Fruit fly (Drosophila melanogaster) whole organism, prepupa: ENCODE results near the gene CG13380.

Source experiments
- CG15336 ChIP-seq: fragments of 200-800 bp; sonication (Bioruptor generic); IDR thresholded peaks from 2 replicates; pipeline ENCODE4 v1.3.6; 2022; ENCODE audit warnings: missing biosample characterization, missing genetic modification characterization
- CG1621 ChIP-seq: fragments of 200-800 bp; sonication (Bioruptor generic); optimal IDR thresholded peaks from 3 replicates; lab custom pipeline; 2018; ENCODE audit warnings: missing biosample characterization, mild to moderate bottlenecking, missing genetic modification characterization
- CG16779 ChIP-seq: fragments of 200-800 bp; sonication (Bioruptor generic); optimal IDR thresholded peaks from 3 replicates; lab custom pipeline; 2017; ENCODE audit warnings: missing biosample characterization, mild to moderate bottlenecking, missing genetic modification characterization
- CG32006 ChIP-seq: fragments of 200-800 bp; sonication (Bioruptor generic); optimal IDR thresholded peaks from 3 replicates; lab custom pipeline; 2017; ENCODE audit warnings: missing biosample characterization, mild to moderate bottlenecking, missing genetic modification characterization
- CG34406 ChIP-seq: fragments of 200-800 bp; sonication (Bioruptor generic); optimal IDR thresholded peaks from 3 replicates; lab custom pipeline; 2016; ENCODE audit warnings: missing biosample characterization, missing genetic modification characterization
- CG3919 ChIP-seq: fragments of 200-800 bp; sonication (Bioruptor generic); optimal IDR thresholded peaks from 3 replicates; lab custom pipeline; 2016; ENCODE audit warnings: missing biosample characterization, missing genetic modification characterization
- CG4318 ChIP-seq: fragments of 200-800 bp; sonication (Bioruptor generic); optimal IDR thresholded peaks from 3 replicates; lab custom pipeline; 2017; ENCODE audit warnings: missing biosample characterization, mild to moderate bottlenecking, missing genetic modification characterization
- CG6854 ChIP-seq: fragments of 200-800 bp; sonication (Bioruptor generic); optimal IDR thresholded peaks from 2 replicates; lab custom pipeline; 2017; ENCODE audit warnings: missing biosample characterization, mild to moderate bottlenecking, missing genetic modification characterization
- CG8119 ChIP-seq: fragments of 200-800 bp; sonication (Bioruptor generic); IDR thresholded peaks from 3 replicates; pipeline ENCODE4 v1.3.6; 2022; ENCODE audit warnings: missing biosample characterization, missing genetic modification characterization
- CG8319 ChIP-seq: fragments of 200-800 bp; sonication (Bioruptor generic); optimal IDR thresholded peaks from 3 replicates; lab custom pipeline; 2016; ENCODE audit warnings: missing biosample characterization, missing genetic modification characterization
- CG8632 ChIP-seq: fragments of 200-800 bp; sonication (Bioruptor generic); optimal IDR thresholded peaks from 3 replicates; lab custom pipeline; 2016; ENCODE audit warnings: missing biosample characterization, missing genetic modification characterization
- CG9139 ChIP-seq: fragments of 200-800 bp; sonication (Bioruptor generic); optimal IDR thresholded peaks from 3 replicates; lab custom pipeline; 2017; ENCODE audit warnings: missing biosample characterization, mild to moderate bottlenecking, missing genetic modification characterization
- Eip78C ChIP-seq: fragments of 200-800 bp; sonication (Bioruptor generic); peaks from one replicate; lab custom pipeline; 2016; ENCODE audit warnings: missing biosample characterization, missing genetic modification characterization
- Ets21C ChIP-seq: fragments of 200-800 bp; sonication (Bioruptor generic); optimal IDR thresholded peaks from 3 replicates; lab custom pipeline; 2016; ENCODE audit warnings: missing biosample characterization, missing genetic modification characterization
- Ets96B ChIP-seq: fragments of 200-800 bp; optimal IDR thresholded peaks from 2 replicates; lab custom pipeline; 2019; ENCODE audit warnings: missing biosample characterization, mild to moderate bottlenecking, missing genetic modification characterization, moderate library complexity
- Hr39 ChIP-seq: fragments of 200-800 bp; sonication (Bioruptor generic); optimal IDR thresholded peaks from 2 replicates; lab custom pipeline; 2016; ENCODE audit warnings: missing biosample characterization, missing genetic modification characterization
- Lpt ChIP-seq: fragments of 200-800 bp; sonication (Bioruptor generic); optimal IDR thresholded peaks from 3 replicates; lab custom pipeline; 2016; ENCODE audit warnings: missing biosample characterization, missing genetic modification characterization
- OdsH ChIP-seq: fragments of 200-800 bp; sonication (Bioruptor generic); optimal IDR thresholded peaks from 3 replicates; lab custom pipeline; 2016; ENCODE audit warnings: missing biosample characterization, missing genetic modification characterization
- Smox ChIP-seq: fragments of 200-800 bp; sonication (Bioruptor generic); optimal IDR thresholded peaks from 3 replicates; lab custom pipeline; 2016; ENCODE audit warnings: missing biosample characterization, missing genetic modification characterization
- Sox102F ChIP-seq: fragments of 200-800 bp; sonication (Bioruptor generic); optimal IDR thresholded peaks from 2 replicates; lab custom pipeline; 2016; ENCODE audit warnings: missing biosample characterization, mild to moderate bottlenecking, missing genetic modification characterization
- Sox14 ChIP-seq: fragments of 200-800 bp; sonication (Bioruptor generic); optimal IDR thresholded peaks from 3 replicates; lab custom pipeline; 2016; ENCODE audit warnings: missing biosample characterization, missing genetic modification characterization
- Sox15 ChIP-seq: fragments of 200-800 bp; sonication (Bioruptor generic); optimal IDR thresholded peaks from 3 replicates; lab custom pipeline; 2016; ENCODE audit warnings: missing biosample characterization, missing genetic modification characterization
- achi ChIP-seq: fragments of 200-800 bp; sonication (Bioruptor generic); optimal IDR thresholded peaks from 3 replicates; lab custom pipeline; 2016; ENCODE audit warnings: missing biosample characterization, missing genetic modification characterization
- cyc ChIP-seq: fragments of 200-800 bp; sonication (Bioruptor generic); optimal IDR thresholded peaks from 3 replicates; lab custom pipeline; 2016; ENCODE audit warnings: missing biosample characterization, missing genetic modification characterization
- dsx ChIP-seq: fragments of 200-800 bp; optimal IDR thresholded peaks from 3 replicates; lab custom pipeline; 2019; ENCODE audit warnings: missing biosample characterization, mild to moderate bottlenecking, missing genetic modification characterization, moderate library complexity; ENCODE audit not compliant: poor library complexity, severe bottlenecking
- esn ChIP-seq: fragments of 200-800 bp; sonication (Bioruptor generic); optimal IDR thresholded peaks from 2 replicates; lab custom pipeline; 2016; ENCODE audit warnings: missing biosample characterization, mild to moderate bottlenecking, missing genetic modification characterization, moderate library complexity
- fd59A ChIP-seq: fragments of 200-800 bp; sonication (Bioruptor generic); optimal IDR thresholded peaks from 2 replicates; lab custom pipeline; 2017; ENCODE audit warnings: missing biosample characterization, mild to moderate bottlenecking, missing genetic modification characterization, missing genetic modification reagents
- fkh ChIP-seq: fragments of 200-800 bp; sonication (Bioruptor generic); optimal IDR thresholded peaks from 3 replicates; lab custom pipeline; 2017; ENCODE audit warnings: missing biosample characterization, mild to moderate bottlenecking, missing genetic modification characterization, moderate library complexity
- net ChIP-seq: fragments of 200-800 bp; sonication (Bioruptor generic); optimal IDR thresholded peaks from 3 replicates; lab custom pipeline; 2016; ENCODE audit warnings: missing biosample characterization, missing genetic modification characterization
- salr ChIP-seq, 2 experiments: fragments of 200-800 bp; sonication (Bioruptor generic); optimal IDR thresholded peaks; 3 replicates each; lab custom pipeline; 2016 to 2018; ENCODE audit warnings: missing biosample characterization in 2 of 2, missing genetic modification characterization in 2 of 2, mild to moderate bottlenecking in 1 of 2
- ss ChIP-seq, 2 experiments: fragments of 200-800 bp; sonication (Bioruptor generic); optimal IDR thresholded peaks; 2 replicates in 1 of 2; 3 replicates in 1 of 2; lab custom pipeline; 2017 to 2018; ENCODE audit warnings: mild to moderate bottlenecking in 2 of 2, missing biosample characterization in 2 of 2, missing genetic modification characterization in 2 of 2, moderate library complexity in 1 of 2
- svp ChIP-seq: fragments of 200-800 bp; sonication (Bioruptor generic); peaks from one replicate; lab custom pipeline; 2016; ENCODE audit warnings: missing biosample characterization, missing genetic modification characterization
- topi ChIP-seq: fragments of 200-800 bp; sonication (Bioruptor generic); optimal IDR thresholded peaks from 3 replicates; lab custom pipeline; 2016; ENCODE audit warnings: missing biosample characterization, missing genetic modification characterization
- vri ChIP-seq: fragments of 200-800 bp; sonication (Bioruptor generic); optimal IDR thresholded peaks from 3 replicates; lab custom pipeline; 2016; ENCODE audit warnings: missing biosample characterization, mild to moderate bottlenecking, missing genetic modification characterization

CG13380 gene

dm6 chr3L:18617893-18618577, at the start of gene CG13380, which contains the start of gene CG4174:
TSS of gene CG13380 (minus strand) at chr3L:18617943.
TSS of gene CG4174 (minus strand) at chr3L:18617943.
- TF ChIP-seq svp (GFP tag; lab: Kevin White, UChicago) (peak; percentile 67), esn (GFP tag; lab: Kevin White, UChicago) (no peak)

DNA sequence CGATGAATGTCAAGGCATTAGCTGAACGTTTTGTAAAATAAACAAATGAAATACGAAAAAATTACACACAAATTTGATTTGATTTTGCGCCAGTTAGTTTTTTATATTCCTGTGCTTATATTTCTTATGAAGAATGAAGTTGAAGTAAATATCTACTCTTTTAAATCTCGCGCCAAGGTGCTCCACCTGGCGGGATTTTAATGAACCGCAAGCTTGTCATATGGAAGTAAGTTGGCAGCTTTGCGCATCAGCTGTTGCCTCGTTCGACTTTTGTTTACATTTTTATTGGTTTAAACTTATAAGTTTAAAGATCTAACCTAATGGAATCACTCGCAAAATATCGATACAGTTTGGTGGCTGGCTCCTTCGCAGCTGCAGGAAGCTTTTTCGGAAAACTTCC, 49.4 kb upstream of the CG13380 start, which contains the start of gene CG42495:
Gene CG42495 (plus strand): TSS at position 247 of the 400 bp plus-strand sequence.
- TF ChIP-seq Sox102F (GFP tag; lab: Kevin White, UChicago) (no peak), CG8319 (GFP tag; lab: Kevin White, UChicago) (no peak), Ets21C (no peak), achi (peak; percentile 11), Smox (GFP tag; lab: Kevin White, UChicago) (no peak), CG34406 (no peak), esn (GFP tag; lab: Kevin White, UChicago) (peak; percentile 7), CG4318 (no peak), ss (GFP tag; optimal IDR thresholded peaks at IDR 0.05; lab: Kevin White, UChicago) (no peak), Eip78C (GFP tag; lab: Kevin White, UChicago) (peak; percentile 45), CG1621 (tag; lab: Kevin White, UChicago) (no peak), svp (GFP tag; lab: Kevin White, UChicago) (peak; percentile 79), net (no peak), CG8632 (no peak), CG3919 (GFP tag; lab: Kevin White, UChicago) (no peak), CG9139 (GFP tag; lab: Kevin White, UChicago) (no peak), CG8119 (GFP tag; lab: Robert Waterston, UW) (no peak), topi (GFP tag; lab: Kevin White, UChicago) (no peak), CG16779 (tag; lab: Kevin White, UChicago) (no peak), fkh (GFP tag; lab: Kevin White, UChicago) (peak; percentile 87), Sox14 (peak; percentile 45), salr (GFP tag; optimal IDR thresholded peaks at IDR 0.05; lab: Kevin White, UChicago) (no peak), OdsH (GFP tag; lab: Kevin White, UChicago) (no peak), vri (GFP tag; lab: Kevin White, UChicago) (no peak), cyc (GFP tag; lab: Kevin White, UChicago) (peak; percentile 2), CG6854 (no peak)

DNA sequence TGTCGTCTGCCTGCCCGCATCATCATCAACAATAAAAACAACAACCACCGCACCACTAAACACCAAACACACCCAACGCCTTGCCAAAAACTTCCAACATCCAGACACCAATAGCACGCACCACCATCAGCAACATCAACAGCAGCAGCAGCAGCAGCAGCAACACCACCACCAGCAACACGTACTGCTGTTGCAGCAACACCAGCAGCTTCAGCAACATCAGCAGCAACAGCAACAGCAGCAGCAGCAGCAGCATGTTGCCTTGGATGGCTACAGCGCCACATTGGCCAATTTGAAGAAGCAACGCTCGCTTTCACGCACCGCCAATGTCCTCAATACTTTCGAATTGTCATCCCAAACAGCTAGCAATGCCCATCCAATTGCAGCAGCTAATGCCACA, 47.9 kb upstream of the CG13380 start:
- TF ChIP-seq Lpt (no peak), fd59A (no peak), fkh (GFP tag; lab: Kevin White, UChicago) (no peak), CG3919 (GFP tag; lab: Kevin White, UChicago) (peak; percentile 35)

DNA sequence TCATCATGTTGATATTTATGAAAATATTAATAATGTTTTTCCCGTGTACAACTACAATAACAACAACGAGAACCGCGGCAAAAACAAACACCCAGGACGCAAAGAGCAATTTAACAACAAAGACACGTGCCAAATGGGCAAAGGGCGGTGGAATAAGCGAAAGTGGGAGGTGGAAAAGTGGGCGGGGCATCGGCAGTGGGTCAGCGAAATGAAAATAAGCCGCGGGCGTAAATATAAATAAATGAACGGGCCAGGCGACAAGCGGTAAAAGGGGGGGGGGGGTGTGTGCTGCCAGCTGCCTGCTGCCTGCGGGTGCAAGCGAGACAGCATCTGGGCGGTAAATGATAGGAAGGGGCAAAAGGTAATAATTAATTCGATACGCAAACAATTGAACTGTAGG, 36.0 kb upstream of the CG13380 start:
- no peak for TF ChIP-seq CG8632
- no peak for TF ChIP-seq Ets96B
- TF ChIP-seq Hr39 (GFP tag; lab: Kevin White, UChicago), result no peak
- no peak for TF ChIP-seq CG32006 (GFP tag; lab: Kevin White, UChicago)
- peak; percentile 10 for TF ChIP-seq fkh (GFP tag; lab: Kevin White, UChicago)
- peak; percentile 30 for TF ChIP-seq Eip78C (GFP tag; lab: Kevin White, UChicago)

- no peak for TF ChIP-seq OdsH (GFP tag; lab: Kevin White, UChicago)
- TF ChIP-seq CG15336 (GFP tag; lab: Robert Waterston, UW), result no peak
- TF ChIP-seq Sox15 (GFP tag; lab: Kevin White, UChicago), result no peak
- no peak for TF ChIP-seq dsx (GFP tag; lab: Kevin White, UChicago)
Observed at dm6 chr3L:18643222-18643621, 25.5 kb upstream of the CG13380 start.
